Fruit fly (Drosophila melanogaster): ENCODE measurements around the gene CG11619.

- no peak for TF ChIP-seq CG8478 (optimal IDR thresholded peaks at IDR 0.05)
- TF ChIP-seq CTCF (optimal IDR thresholded peaks at IDR 0.05), result peak; percentile 29 to 45
Measured at dm6 chr3L:19000413-19000812, 12.3 kb upstream of the CG11619 start, which contains the start of gene CG3808.
